Fruit fly (Drosophila melanogaster) whole organism, embryonic: ENCODE results near the gene CG7333.

ENCODE experiments used
- Adf1 ChIP-seq: fragments of 200-800 bp; sonication (Bioruptor generic); IDR thresholded peaks from 2 replicates; pipeline ENCODE4 v1.3.6; 2022; ENCODE audit warnings: missing biosample characterization, missing genetic modification characterization
- Atf-2 ChIP-seq: fragments of 200-800 bp; sonication (Bioruptor generic); optimal IDR thresholded peaks from 2 replicates; lab custom pipeline; 2016; ENCODE audit warnings: missing biosample characterization, missing genetic modification characterization
- CG10274 ChIP-seq: fragments of 200-800 bp; sonication (Bioruptor generic); optimal IDR thresholded peaks from 3 replicates; lab custom pipeline; 2017; ENCODE audit warnings: missing biosample characterization, mild to moderate bottlenecking, missing genetic modification characterization
- CG10366 ChIP-seq: fragments of 200-800 bp; sonication (Bioruptor generic); IDR thresholded peaks from 2 replicates; pipeline ENCODE4 v1.3.6; 2022; ENCODE audit warnings: missing biosample characterization, missing genetic modification characterization
- CG10431 ChIP-seq: fragments of 200-800 bp; sonication (Bioruptor generic); optimal IDR thresholded peaks from 3 replicates; lab custom pipeline; 2018; ENCODE audit warnings: missing biosample characterization, mild to moderate bottlenecking, missing genetic modification characterization
- CG10979 ChIP-seq: fragments of 200-800 bp; sonication (Bioruptor generic); optimal IDR thresholded peaks from 2 replicates; lab custom pipeline; 2018; ENCODE audit warnings: missing biosample characterization, mild to moderate bottlenecking, missing genetic modification characterization, moderate library complexity
- CG11085 ChIP-seq: fragments of 200-800 bp; sonication (Bioruptor generic); IDR thresholded peaks from 2 replicates; pipeline ENCODE4 v1.3.6; 2022; ENCODE audit warnings: missing biosample characterization, missing genetic modification characterization
- CG11093 ChIP-seq: fragments of 200-800 bp; sonication (Bioruptor generic); IDR thresholded peaks from 3 replicates; pipeline ENCODE4 v1.3.6; 2022; ENCODE audit warnings: missing biosample characterization, missing genetic modification characterization
- CG11456 ChIP-seq: fragments of 200-800 bp; sonication (Bioruptor generic); IDR thresholded peaks from 3 replicates; pipeline ENCODE4 v1.3.6; 2022; ENCODE audit warnings: missing biosample characterization, missing genetic modification characterization
- CG12942 ChIP-seq: fragments of 200-800 bp; sonication (Bioruptor generic); optimal IDR thresholded peaks from 3 replicates; lab custom pipeline; 2016; ENCODE audit warnings: missing biosample characterization, missing genetic modification characterization
- CG14050 ChIP-seq: fragments of 200-800 bp; sonication (Bioruptor generic); IDR thresholded peaks from 3 replicates; pipeline ENCODE4 v1.3.6; 2022; ENCODE audit warnings: missing biosample characterization, missing genetic modification characterization
- CG17612 ChIP-seq: fragments of 200-800 bp; sonication (Bioruptor generic); IDR thresholded peaks from 2 replicates; pipeline ENCODE4 v1.3.6; 2022; ENCODE audit warnings: missing biosample characterization, missing genetic modification characterization
- CG18262 ChIP-seq: fragments of 200-800 bp; optimal IDR thresholded peaks from 3 replicates; lab custom pipeline; 2019; ENCODE audit warnings: missing biosample characterization, mild to moderate bottlenecking, missing genetic modification characterization, moderate library complexity
- CG1832 ChIP-seq: fragments of 200-800 bp; sonication (Bioruptor generic); optimal IDR thresholded peaks from 2 replicates; lab custom pipeline; 2017; ENCODE audit warnings: missing biosample characterization, mild to moderate bottlenecking, missing genetic modification characterization, inconsistent platforms
- CG3281 ChIP-seq: fragments of 200-800 bp; sonication (Bioruptor generic); optimal IDR thresholded peaks from 3 replicates; lab custom pipeline; 2017; ENCODE audit warnings: missing biosample characterization, mild to moderate bottlenecking, missing genetic modification characterization
- CG5953 ChIP-seq: fragments of 200-800 bp; sonication (Bioruptor generic); IDR thresholded peaks from 2 replicates; pipeline ENCODE4 v1.3.6; 2022; ENCODE audit warnings: missing biosample characterization, missing genetic modification characterization
- CG8359 ChIP-seq: fragments of 200-800 bp; sonication (Bioruptor generic); optimal IDR thresholded peaks from 2 replicates; lab custom pipeline; 2017; ENCODE audit warnings: missing biosample characterization, mild to moderate bottlenecking, missing genetic modification characterization, borderline replicate concordance
- CG9437 ChIP-seq: fragments of 200-800 bp; sonication (Bioruptor generic); optimal IDR thresholded peaks from 2 replicates; lab custom pipeline; 2018; ENCODE audit warnings: missing biosample characterization, mild to moderate bottlenecking, missing genetic modification characterization
- CG9797 ChIP-seq: fragments of 200-800 bp; sonication (Bioruptor generic); optimal IDR thresholded peaks from 3 replicates; lab custom pipeline; 2018; ENCODE audit warnings: missing biosample characterization, mild to moderate bottlenecking, missing genetic modification characterization
- Dip2 ChIP-seq: fragments of 200-800 bp; sonication (Bioruptor generic); IDR thresholded peaks from 2 replicates; pipeline ENCODE4 v1.3.6; 2022; ENCODE audit warnings: missing biosample characterization, missing genetic modification characterization
- GATAe ChIP-seq: fragments of 200-800 bp; sonication (Bioruptor generic); conservative IDR thresholded peaks from 2 replicates; pipeline ENCODE4 v1.3.6; 2022; ENCODE audit warnings: missing biosample characterization, missing genetic modification characterization
- HHEX ChIP-seq: fragments of 200-800 bp; sonication (Bioruptor generic); optimal IDR thresholded peaks from 3 replicates; lab custom pipeline; 2017; ENCODE audit warnings: missing biosample characterization, mild to moderate bottlenecking, missing genetic modification characterization, missing genetic modification reagents
- Jarid2 ChIP-seq: fragments of 200-800 bp; sonication (Bioruptor generic); optimal IDR thresholded peaks from 3 replicates; lab custom pipeline; 2017; ENCODE audit warnings: mild to moderate bottlenecking, missing biosample characterization, missing genetic modification reagents, missing genetic modification characterization
- Mad ChIP-seq: fragments of 200-800 bp; sonication (Bioruptor generic); optimal IDR thresholded peaks from 2 replicates; lab custom pipeline; 2016; ENCODE audit warnings: missing biosample characterization, missing genetic modification characterization
- NC2α ChIP-seq: fragments of 200-800 bp; sonication (Bioruptor generic); optimal IDR thresholded peaks from 2 replicates; lab custom pipeline; 2016; ENCODE audit warnings: missing biosample characterization, missing genetic modification characterization
- NC2β ChIP-seq: fragments of 200-800 bp; sonication (Bioruptor generic); optimal IDR thresholded peaks from 2 replicates; lab custom pipeline; 2016; ENCODE audit warnings: missing biosample characterization, missing genetic modification characterization
- NK7.1 ChIP-seq: fragments of 200-800 bp; sonication (Bioruptor generic); optimal IDR thresholded peaks from 3 replicates; lab custom pipeline; 2016; ENCODE audit warnings: missing biosample characterization, missing genetic modification characterization
- Nf-YC ChIP-seq: fragments of 200-800 bp; optimal IDR thresholded peaks from 3 replicates; lab custom pipeline; 2019; ENCODE audit warnings: missing biosample characterization, mild to moderate bottlenecking, missing genetic modification characterization, moderate library complexity
- Stat92E ChIP-seq, 3 experiments: fragments of >200 bp in 2 of 3; fragments of 200-800 bp in 1 of 3; sonication (Bioruptor generic) in 1 of 3; optimal IDR thresholded peaks; 2 replicates each; lab custom pipeline; 2017 to 2019; ENCODE audit warnings: missing biosample characterization in 3 of 3, missing genetic modification characterization in 3 of 3, mild to moderate bottlenecking in 1 of 3, moderate library complexity in 1 of 3
- Taf1 ChIP-seq: fragments of 200-800 bp; sonication (Bioruptor generic); IDR thresholded peaks from 2 replicates; pipeline ENCODE4 v1.3.6; 2022; ENCODE audit warnings: missing biosample characterization, missing genetic modification characterization
- Trl ChIP-seq, 3 experiments: fragments of >200 bp in 2 of 3; fragments of 200-800 bp in 1 of 3; sonication (Bioruptor generic) in 1 of 3; optimal IDR thresholded peaks; 2 replicates in 1 of 3; 3 replicates in 2 of 3; lab custom pipeline; 2016 to 2017; ENCODE audit warnings: missing biosample characterization in 1 of 3, missing genetic modification characterization in 1 of 3
- ash1 ChIP-seq: fragments of 200-800 bp; sonication (Bioruptor generic); optimal IDR thresholded peaks from 2 replicates; lab custom pipeline; 2018; ENCODE audit warnings: missing biosample characterization, mild to moderate bottlenecking, missing genetic modification characterization
- bbx ChIP-seq: fragments of 200-800 bp; sonication (Bioruptor generic); IDR thresholded peaks from 2 replicates; pipeline ENCODE4 v1.3.6; 2022; ENCODE audit warnings: missing biosample characterization, missing genetic modification characterization; ENCODE audit not compliant: partially characterized antibody
- br ChIP-seq: fragments of >200 bp; optimal IDR thresholded peaks from 2 replicates; lab custom pipeline; 2017
- cwo ChIP-seq: fragments of 200-800 bp; sonication (Bioruptor generic); optimal IDR thresholded peaks from 3 replicates; lab custom pipeline; 2017; ENCODE audit warnings: missing biosample characterization, missing genetic modification characterization, mild to moderate bottlenecking, moderate library complexity, missing genetic modification reagents
- esg ChIP-seq: fragments of 200-800 bp; sonication (Bioruptor generic); conservative IDR thresholded peaks from 2 replicates; pipeline ENCODE4 v1.3.6; 2022; ENCODE audit warnings: missing biosample characterization, missing genetic modification characterization
- her ChIP-seq: fragments of 200-800 bp; sonication (Bioruptor generic); optimal IDR thresholded peaks from 2 replicates; lab custom pipeline; 2016; ENCODE audit warnings: missing biosample characterization, missing genetic modification characterization
- ind ChIP-seq: fragments of 200-800 bp; sonication (Bioruptor generic); optimal IDR thresholded peaks from 3 replicates; lab custom pipeline; 2016; ENCODE audit warnings: missing biosample characterization, missing genetic modification characterization
- kah ChIP-seq: fragments of 200-800 bp; sonication (Bioruptor generic); optimal IDR thresholded peaks from 2 replicates; lab custom pipeline; 2018; ENCODE audit warnings: missing biosample characterization, mild to moderate bottlenecking, missing genetic modification characterization
- luna ChIP-seq: fragments of 200-800 bp; sonication (Bioruptor generic); optimal IDR thresholded peaks from 2 replicates; lab custom pipeline; 2016; ENCODE audit warnings: missing biosample characterization, missing genetic modification characterization
- mam ChIP-seq: fragments of 200-800 bp; sonication (Bioruptor generic); optimal IDR thresholded peaks from 3 replicates; lab custom pipeline; 2016; ENCODE audit warnings: missing biosample characterization, missing genetic modification characterization
- nau ChIP-seq: fragments of 200-800 bp; sonication (Bioruptor generic); optimal IDR thresholded peaks from 3 replicates; lab custom pipeline; 2017; ENCODE audit warnings: missing biosample characterization, mild to moderate bottlenecking, missing genetic modification characterization, missing genetic modification reagents
- nom ChIP-seq: fragments of 200-800 bp; sonication (Bioruptor generic); optimal IDR thresholded peaks from 2 replicates; lab custom pipeline; 2017; ENCODE audit warnings: missing biosample characterization, missing genetic modification characterization, mild to moderate bottlenecking, moderate library complexity, missing genetic modification reagents
- p53 ChIP-seq: fragments of 200-800 bp; sonication (Bioruptor generic); optimal IDR thresholded peaks from 2 replicates; lab custom pipeline; 2016; ENCODE audit warnings: missing biosample characterization, missing genetic modification characterization
- phol ChIP-seq: fragments of 200-800 bp; sonication (Bioruptor generic); optimal IDR thresholded peaks from 3 replicates; lab custom pipeline; 2018; ENCODE audit warnings: missing biosample characterization, mild to moderate bottlenecking, missing genetic modification characterization, moderate library complexity
- rib ChIP-seq: fragments of 200-800 bp; sonication (Bioruptor generic); IDR thresholded peaks from 2 replicates; pipeline ENCODE4 v1.3.6; 2022; ENCODE audit warnings: missing biosample characterization, missing genetic modification characterization
- sens-2 ChIP-seq: fragments of 200-800 bp; sonication (Bioruptor generic); IDR thresholded peaks from 2 replicates; pipeline ENCODE4 v1.3.6; 2022; ENCODE audit warnings: missing biosample characterization, missing genetic modification characterization
- stwl ChIP-seq: fragments of 200-800 bp; sonication (Bioruptor generic); optimal IDR thresholded peaks from 3 replicates; lab custom pipeline; 2018; ENCODE audit warnings: missing biosample characterization, mild to moderate bottlenecking, missing genetic modification characterization, moderate library complexity
- tin ChIP-seq: fragments of 200-800 bp; sonication (Bioruptor generic); optimal IDR thresholded peaks from 3 replicates; lab custom pipeline; 2016; ENCODE audit warnings: missing biosample characterization, missing genetic modification characterization
- tio ChIP-seq: fragments of 200-800 bp; sonication (Bioruptor generic); optimal IDR thresholded peaks from 2 replicates; lab custom pipeline; 2017; ENCODE audit warnings: missing biosample characterization, missing genetic modification characterization, inconsistent platforms
- toy ChIP-seq: fragments of 200-800 bp; sonication (Bioruptor generic); IDR thresholded peaks from 2 replicates; pipeline ENCODE4 v1.3.6; 2022; ENCODE audit warnings: missing biosample characterization, missing genetic modification characterization

CG7333 gene

DNA sequence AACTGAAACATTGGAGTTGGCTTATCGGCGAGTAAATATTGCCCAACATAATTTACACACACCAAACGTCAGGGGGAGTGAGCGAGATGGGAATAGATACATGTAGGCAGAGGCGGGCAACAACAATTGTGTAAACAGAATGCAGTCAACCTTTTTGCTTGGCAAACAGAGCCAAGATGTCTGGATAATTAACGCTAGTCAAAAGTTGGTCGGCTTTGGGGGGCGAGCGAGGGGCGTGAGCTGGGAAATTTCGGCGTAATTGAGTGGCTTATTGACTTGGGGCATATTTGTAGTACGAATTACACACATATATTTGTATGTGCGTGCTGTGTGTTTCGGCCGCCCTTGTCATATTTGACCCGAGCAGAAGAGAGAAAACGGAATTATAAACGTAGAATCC, 15.6 kb upstream of the CG7333 start (continued):
- TF ChIP-seq tio (GFP tag; lab: Kevin White, UChicago): peak; percentile 77
- no peak for TF ChIP-seq CG11085
- TF ChIP-seq Taf1: no peak
- peak; percentile 91 for TF ChIP-seq HHEX
- TF ChIP-seq NK7.1 (GFP tag; lab: Kevin White, UChicago): peak; percentile 75
- no peak for TF ChIP-seq esg (GFP tag; lab: Robert Waterston, UW)
- TF ChIP-seq CG18262 (tag; lab: Kevin White, UChicago): peak; percentile 88
- no peak; the same call in 1 of the 2 replicates for TF ChIP-seq sens-2 (GFP tag; lab: Robert Waterston, UW)
- TF ChIP-seq CG9437: peak; percentile 45
- peak; percentile 69 for TF ChIP-seq Mad (GFP tag; lab: Kevin White, UChicago)
- peak; percentile 46; the same call in 1 of the 2 replicates for TF ChIP-seq CG17612 (GFP tag; lab: Robert Waterston, UW)
- peak; percentile 75 for TF ChIP-seq Jarid2
- peak; percentile 53 for TF ChIP-seq CG10274 (GFP tag; lab: Kevin White, UChicago)
- TF ChIP-seq NC2β: peak; percentile 88
- TF ChIP-seq ind: peak; percentile 18
- TF ChIP-seq her (GFP tag; lab: Kevin White, UChicago): peak; percentile 59
- no peak for TF ChIP-seq toy (GFP tag; lab: Robert Waterston, UW)
- peak; percentile 53; the same call in 1 of the 3 replicates for TF ChIP-seq CG14050 (GFP tag; lab: Robert Waterston, UW)
- TF ChIP-seq mam: peak; percentile 31
- TF ChIP-seq nom (GFP tag; lab: Kevin White, UChicago): no peak
- TF ChIP-seq CG8359: peak; percentile 91
- peak; percentile 70 for TF ChIP-seq CG12942
- TF ChIP-seq Dip2 (GFP tag; lab: Robert Waterston, UW): no peak
- TF ChIP-seq stwl (tag; lab: Kevin White, UChicago): peak; percentile 52
- TF ChIP-seq nau: peak; percentile 94
- peak; percentile 92 for TF ChIP-seq CG10431 (GFP tag; lab: Kevin White, UChicago)
- TF ChIP-seq CG10366: peak; percentile 68
- no peak for TF ChIP-seq bbx (GFP tag; lab: Robert Waterston, UW)
- TF ChIP-seq CG5953 (GFP tag; lab: Robert Waterston, UW): peak; percentile 67
- peak; percentile 41 for TF ChIP-seq phol (tag; lab: Kevin White, UChicago)
- TF ChIP-seq CG11456 (GFP tag; lab: Robert Waterston, UW): peak; percentile 65; the same call in 2 of the 3 replicates
- peak; percentile 73 for TF ChIP-seq kah (GFP tag; lab: Kevin White, UChicago)
- TF ChIP-seq Atf-2 (GFP tag; lab: Kevin White, UChicago): peak; percentile 44
- no peak for TF ChIP-seq Nf-YC (tag; lab: Kevin White, UChicago)
- TF ChIP-seq Trl (optimal IDR thresholded peaks at IDR 0.05; lab: Kevin White, UChicago): no peak
- TF ChIP-seq Trl (GFP tag; optimal IDR thresholded peaks at IDR 0.05; lab: Kevin White, UChicago): peak; percentile 87
- peak; percentile 43; the same call in 1 of the 3 replicates for TF ChIP-seq CG11093 (GFP tag; lab: Robert Waterston, UW)
- no peak for TF ChIP-seq luna
- TF ChIP-seq CG9797: peak; percentile 53
- no peak for TF ChIP-seq Adf1 (GFP tag; lab: Robert Waterston, UW)
- peak; percentile 29 for TF ChIP-seq ash1 (GFP tag; lab: Kevin White, UChicago)
- peak; percentile 85 for TF ChIP-seq NC2α
- TF ChIP-seq cwo (GFP tag; lab: Kevin White, UChicago): peak; percentile 55
- peak; percentile 90 for TF ChIP-seq p53 (GFP tag; lab: Kevin White, UChicago)
- peak; percentile 77 for TF ChIP-seq CG10979 (tag; lab: Kevin White, UChicago)
- TF ChIP-seq GATAe (GFP tag; lab: Robert Waterston, UW): no peak
- TF ChIP-seq br: no peak
- no peak for TF ChIP-seq Stat92E (GFP tag; optimal IDR thresholded peaks at IDR 0.05; lab: Kevin White, UChicago)
- TF ChIP-seq tin (GFP tag; lab: Kevin White, UChicago): peak; percentile 43
- peak; percentile 77 for TF ChIP-seq CG3281 (GFP tag; lab: Kevin White, UChicago)
- no peak for TF ChIP-seq CG1832
- no peak for TF ChIP-seq rib
